Worm (Caenorhabditis elegans): Measurements from ENCODE around the gene H38K22.9.

DNA sequence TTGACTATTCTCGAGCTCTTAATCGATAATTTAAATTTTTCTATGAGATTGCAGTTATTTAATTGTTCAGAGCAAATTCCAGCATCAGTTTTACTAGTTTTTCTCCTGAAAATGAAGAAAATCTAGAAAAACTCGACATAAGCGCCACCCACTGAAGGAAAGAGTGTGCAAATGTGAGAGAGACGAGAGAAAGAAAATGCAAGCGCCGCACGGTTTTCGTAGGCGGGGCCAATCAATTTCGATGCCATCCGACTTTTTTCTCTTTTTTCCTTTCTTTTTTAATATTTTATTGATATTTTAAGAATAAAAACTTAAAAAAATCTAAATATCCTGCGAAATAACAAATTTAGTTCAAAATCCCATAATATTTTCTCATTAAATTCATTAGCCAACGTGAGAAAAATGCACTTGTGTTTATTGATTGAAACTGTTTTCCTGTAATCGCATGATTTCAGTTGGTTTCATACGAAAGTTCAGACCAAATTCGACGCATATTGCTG, 8.6 kb downstream of the H38K22.9 start, which contains the start of gene cdk-12:
- peak; percentile 36 for TF ChIP-seq lin-15B (tag; optimal IDR thresholded peaks at IDR 0.05)
- no peak for TF ChIP-seq ztf-4 (tag; optimal IDR thresholded peaks at IDR 0.05)
- TF ChIP-seq skn-1 (tag; optimal IDR thresholded peaks at IDR 0.05) = no peak
- peak; percentile 16 for TF ChIP-seq nhr-23 (tag; optimal IDR thresholded peaks at IDR 0.05)
- TF ChIP-seq elt-1 (tag; optimal IDR thresholded peaks at IDR 0.05) = no peak
- no peak for TF ChIP-seq unc-39 (tag; optimal IDR thresholded peaks at IDR 0.05)
- TF ChIP-seq elt-2 (tag; optimal IDR thresholded peaks at IDR 0.05) = peak; percentile 4
- no peak for TF ChIP-seq fos-1 (tag; optimal IDR thresholded peaks at IDR 0.05)
- no peak for TF ChIP-seq mdl-1 (tag; optimal IDR thresholded peaks at IDR 0.05)
- TF ChIP-seq sea-2 (GFP tag; optimal IDR thresholded peaks at IDR 0.05) = no peak
- TF ChIP-seq nhr-28 (tag; optimal IDR thresholded peaks at IDR 0.05) = no peak
- TF ChIP-seq ama-1 (optimal IDR thresholded peaks at IDR 0.05) = no peak
